Fruit fly (Drosophila melanogaster) whole organism, embryonic: ENCODE results near the gene CG4880.

ENCODE experiments used
- Aef1 ChIP-seq: fragments of 200-800 bp; sonication (Bioruptor generic); IDR thresholded peaks from 3 replicates; pipeline ENCODE4 v1.3.6; 2022; ENCODE audit warnings: missing biosample characterization, missing genetic modification characterization
- Antp ChIP-seq: fragments of 200-800 bp; sonication (Bioruptor generic); optimal IDR thresholded peaks from 3 replicates; lab custom pipeline; 2016; ENCODE audit warnings: missing biosample characterization, missing genetic modification characterization
- B-H1 ChIP-seq: fragments of 200-800 bp; sonication (Bioruptor generic); IDR thresholded peaks from 3 replicates; pipeline ENCODE4 v1.3.6; 2022; ENCODE audit warnings: missing biosample characterization, missing genetic modification characterization
- Blimp-1 ChIP-seq: fragments of 200-800 bp; sonication (Bioruptor generic); optimal IDR thresholded peaks from 3 replicates; lab custom pipeline; 2018; ENCODE audit warnings: missing biosample characterization, missing genetic modification characterization, mild to moderate bottlenecking, moderate library complexity, missing genetic modification reagents
- BtbVII ChIP-seq: fragments of 200-800 bp; sonication (Bioruptor generic); optimal IDR thresholded peaks from 3 replicates; lab custom pipeline; 2017; ENCODE audit warnings: missing biosample characterization, mild to moderate bottlenecking, missing genetic modification characterization
- C15 ChIP-seq: fragments of 200-800 bp; sonication (Bioruptor generic); IDR thresholded peaks from 3 replicates; pipeline ENCODE4 v1.3.6; 2022; ENCODE audit warnings: missing biosample characterization, missing genetic modification characterization
- CG10209 ChIP-seq: fragments of 200-800 bp; sonication (Bioruptor generic); optimal IDR thresholded peaks from 3 replicates; lab custom pipeline; 2017; ENCODE audit warnings: missing biosample characterization, mild to moderate bottlenecking, missing genetic modification characterization, missing genetic modification reagents
- CG10654 ChIP-seq: fragments of 200-800 bp; sonication (Bioruptor generic); optimal IDR thresholded peaks from 2 replicates; lab custom pipeline; 2016; ENCODE audit warnings: missing biosample characterization, missing genetic modification characterization
- CG11504 ChIP-seq: fragments of 200-800 bp; sonication (Bioruptor generic); optimal IDR thresholded peaks from 3 replicates; lab custom pipeline; 2019; ENCODE audit warnings: missing biosample characterization, mild to moderate bottlenecking, missing genetic modification characterization, moderate library complexity
- CG12299 ChIP-seq: fragments of 200-800 bp; sonication (Bioruptor generic); optimal IDR thresholded peaks from 2 replicates; lab custom pipeline; 2018; ENCODE audit warnings: missing biosample characterization, mild to moderate bottlenecking, missing genetic modification characterization
- CG13624 ChIP-seq: fragments of 200-800 bp; sonication (Bioruptor generic); optimal IDR thresholded peaks from 2 replicates; lab custom pipeline; 2016; ENCODE audit warnings: missing biosample characterization, missing genetic modification characterization
- CG15073 ChIP-seq: fragments of 200-800 bp; sonication (Bioruptor generic); optimal IDR thresholded peaks from 2 replicates; lab custom pipeline; 2016; ENCODE audit warnings: missing biosample characterization, missing genetic modification characterization
- CG17359 ChIP-seq: fragments of 200-800 bp; sonication (Bioruptor generic); optimal IDR thresholded peaks from 3 replicates; lab custom pipeline; 2018; ENCODE audit warnings: missing biosample characterization, mild to moderate bottlenecking, missing genetic modification characterization, moderate library complexity
- CG2712 ChIP-seq: fragments of 200-800 bp; optimal IDR thresholded peaks from 3 replicates; lab custom pipeline; 2019; ENCODE audit warnings: missing biosample characterization, mild to moderate bottlenecking, missing genetic modification characterization, moderate library complexity
- CG30403 ChIP-seq: fragments of 200-800 bp; sonication (Bioruptor generic); optimal IDR thresholded peaks from 3 replicates; lab custom pipeline; 2016; ENCODE audit warnings: missing biosample characterization, missing genetic modification characterization
- CG3281 ChIP-seq: fragments of 200-800 bp; sonication (Bioruptor generic); optimal IDR thresholded peaks from 3 replicates; lab custom pipeline; 2017; ENCODE audit warnings: missing biosample characterization, mild to moderate bottlenecking, missing genetic modification characterization
- CG34422 ChIP-seq: fragments of 200-800 bp; sonication (Bioruptor generic); IDR thresholded peaks from 3 replicates; pipeline ENCODE4 v1.3.6; 2022; ENCODE audit warnings: missing biosample characterization, missing genetic modification characterization
- CG43689 ChIP-seq: fragments of 200-800 bp; sonication (Bioruptor generic); IDR thresholded peaks from 2 replicates; pipeline ENCODE4 v1.3.6; 2022; ENCODE audit warnings: missing biosample characterization, missing genetic modification characterization
- CG4854 ChIP-seq: fragments of 200-800 bp; sonication (Bioruptor generic); optimal IDR thresholded peaks from 2 replicates; lab custom pipeline; 2016; ENCODE audit warnings: missing biosample characterization, missing genetic modification characterization, inconsistent platforms
- CG8290 ChIP-seq, 3 experiments: fragments of 200-800 bp; sonication (Bioruptor generic); optimal IDR thresholded peaks; 2 replicates each; lab custom pipeline; 2016 to 2019; ENCODE audit warnings: missing biosample characterization in 3 of 3, missing genetic modification characterization in 3 of 3, mild to moderate bottlenecking in 2 of 3, moderate library complexity in 1 of 3
- CG9797 ChIP-seq: fragments of 200-800 bp; sonication (Bioruptor generic); optimal IDR thresholded peaks from 3 replicates; lab custom pipeline; 2018; ENCODE audit warnings: missing biosample characterization, mild to moderate bottlenecking, missing genetic modification characterization
- CG9876 ChIP-seq: fragments of 200-800 bp; sonication (Bioruptor generic); optimal IDR thresholded peaks from 2 replicates; lab custom pipeline; 2016; ENCODE audit warnings: missing biosample characterization, missing genetic modification characterization
- Dip3 ChIP-seq: fragments of 200-800 bp; sonication (Bioruptor generic); optimal IDR thresholded peaks from 3 replicates; lab custom pipeline; 2016; ENCODE audit warnings: missing biosample characterization, missing genetic modification characterization
- Doc2 ChIP-seq: fragments of 200-800 bp; sonication (Bioruptor generic); IDR thresholded peaks from 2 replicates; pipeline ENCODE4 v1.3.6; 2022; ENCODE audit warnings: missing biosample characterization, missing genetic modification characterization
- Dp ChIP-seq: fragments of 200-800 bp; sonication (Bioruptor generic); optimal IDR thresholded peaks from 2 replicates; lab custom pipeline; 2018; ENCODE audit warnings: missing biosample characterization, mild to moderate bottlenecking, missing genetic modification characterization, moderate library complexity
- E2f2 ChIP-seq: fragments of 200-800 bp; sonication (Bioruptor generic); IDR thresholded peaks from 2 replicates; pipeline ENCODE4 v1.3.6; 2022; ENCODE audit warnings: missing biosample characterization, missing genetic modification characterization
- Hr3 ChIP-seq: fragments of 200-800 bp; sonication (Bioruptor generic); optimal IDR thresholded peaks from 3 replicates; lab custom pipeline; 2016; ENCODE audit warnings: missing biosample characterization, missing genetic modification characterization
- Hr78 ChIP-seq, 2 experiments: fragments of 200-800 bp in 1 of 2; fragments of >200 bp in 1 of 2; sonication (Bioruptor generic) in 1 of 2; optimal IDR thresholded peaks; 2 replicates each; lab custom pipeline; 2017 to 2019; ENCODE audit warnings: missing biosample characterization in 2 of 2, missing genetic modification characterization in 2 of 2, mild to moderate bottlenecking in 1 of 2, moderate library complexity in 1 of 2
- Kr ChIP-seq: fragments of 200-800 bp; sonication (Bioruptor generic); optimal IDR thresholded peaks from 2 replicates; lab custom pipeline; 2017; ENCODE audit warnings: missing biosample characterization, mild to moderate bottlenecking, missing genetic modification characterization
- Lpt ChIP-seq: fragments of >200 bp; optimal IDR thresholded peaks from 2 replicates; lab custom pipeline; 2018; ENCODE audit warnings: missing biosample characterization, missing genetic modification characterization
- NFAT ChIP-seq: fragments of 200-800 bp; sonication (Bioruptor generic); IDR thresholded peaks from 2 replicates; pipeline ENCODE4 v1.3.6; 2022; ENCODE audit warnings: missing biosample characterization, missing genetic modification characterization
- Neu2 ChIP-seq: fragments of 200-800 bp; sonication (Bioruptor generic); optimal IDR thresholded peaks from 3 replicates; lab custom pipeline; 2016; ENCODE audit warnings: missing biosample characterization, missing genetic modification characterization, borderline replicate concordance
- Nf-YA ChIP-seq: fragments of 200-800 bp; sonication (Bioruptor generic); IDR thresholded peaks from 2 replicates; pipeline ENCODE4 v1.3.6; 2022; ENCODE audit warnings: missing biosample characterization, missing genetic modification characterization
- ab ChIP-seq: fragments of 200-800 bp; sonication (Bioruptor generic); optimal IDR thresholded peaks from 2 replicates; lab custom pipeline; 2016; ENCODE audit warnings: missing biosample characterization, missing genetic modification characterization
- aop ChIP-seq: fragments of 200-800 bp; sonication (Bioruptor generic); IDR thresholded peaks from 2 replicates; pipeline ENCODE4 v1.3.6; 2022; ENCODE audit warnings: missing biosample characterization, missing genetic modification characterization
- bowl ChIP-seq: fragments of 200-800 bp; sonication (Bioruptor generic); IDR thresholded peaks from 2 replicates; pipeline ENCODE4 v1.3.6; 2022; ENCODE audit warnings: missing biosample characterization, missing genetic modification characterization
- crp ChIP-seq, 2 experiments: fragments of 200-800 bp; sonication (Bioruptor generic); optimal IDR thresholded peaks; 2 replicates in 1 of 2; 3 replicates in 1 of 2; lab custom pipeline; 2017; ENCODE audit warnings: missing biosample characterization in 2 of 2, missing genetic modification characterization in 2 of 2, mild to moderate bottlenecking in 1 of 2, moderate library complexity in 1 of 2
- fd64A ChIP-seq: fragments of 200-800 bp; sonication (Bioruptor generic); optimal IDR thresholded peaks from 3 replicates; lab custom pipeline; 2018; ENCODE audit warnings: missing biosample characterization, mild to moderate bottlenecking, missing genetic modification characterization
- gem ChIP-seq: fragments of 200-800 bp; sonication (Bioruptor generic); optimal IDR thresholded peaks from 2 replicates; lab custom pipeline; 2019; ENCODE audit warnings: missing biosample characterization, mild to moderate bottlenecking, missing genetic modification characterization, moderate library complexity
- jumu ChIP-seq: fragments of 200-800 bp; sonication (Bioruptor generic); optimal IDR thresholded peaks from 3 replicates; lab custom pipeline; 2016; ENCODE audit warnings: missing biosample characterization, missing genetic modification characterization
- kni ChIP-seq: fragments of 200-800 bp; sonication (Bioruptor generic); optimal IDR thresholded peaks from 3 replicates; lab custom pipeline; 2017; ENCODE audit warnings: mild to moderate bottlenecking, missing biosample characterization, missing genetic modification reagents, missing genetic modification characterization
- mam ChIP-seq: fragments of 200-800 bp; sonication (Bioruptor generic); optimal IDR thresholded peaks from 3 replicates; lab custom pipeline; 2016; ENCODE audit warnings: missing biosample characterization, missing genetic modification characterization
- odd ChIP-seq: fragments of 200-800 bp; sonication (Bioruptor generic); optimal IDR thresholded peaks from 2 replicates; lab custom pipeline; 2017; ENCODE audit warnings: missing biosample characterization, mild to moderate bottlenecking, missing genetic modification characterization
- pzg ChIP-seq: fragments of 200-800 bp; sonication (Bioruptor generic); optimal IDR thresholded peaks from 3 replicates; lab custom pipeline; 2018; ENCODE audit warnings: missing biosample characterization, mild to moderate bottlenecking, missing genetic modification characterization, moderate library complexity
- rib ChIP-seq: fragments of 200-800 bp; sonication (Bioruptor generic); IDR thresholded peaks from 2 replicates; pipeline ENCODE4 v1.3.6; 2022; ENCODE audit warnings: missing biosample characterization, missing genetic modification characterization
- row ChIP-seq: fragments of 200-800 bp; sonication (Bioruptor generic); IDR thresholded peaks from 3 replicates; pipeline ENCODE4 v1.3.6; 2022; ENCODE audit warnings: missing biosample characterization, missing genetic modification characterization
- schlank ChIP-seq: fragments of 200-800 bp; sonication (Bioruptor generic); optimal IDR thresholded peaks from 2 replicates; lab custom pipeline; 2018; ENCODE audit warnings: missing biosample characterization, mild to moderate bottlenecking, missing genetic modification characterization
- sqz ChIP-seq: fragments of 200-800 bp; sonication (Bioruptor generic); optimal IDR thresholded peaks from 3 replicates; lab custom pipeline; 2018; ENCODE audit warnings: missing biosample characterization, mild to moderate bottlenecking, missing genetic modification characterization
- tio ChIP-seq: fragments of 200-800 bp; sonication (Bioruptor generic); optimal IDR thresholded peaks from 2 replicates; lab custom pipeline; 2017; ENCODE audit warnings: missing biosample characterization, missing genetic modification characterization, inconsistent platforms
- unpg ChIP-seq: fragments of 200-800 bp; sonication (Bioruptor generic); optimal IDR thresholded peaks from 3 replicates; lab custom pipeline; 2018; ENCODE audit warnings: missing biosample characterization, mild to moderate bottlenecking, missing genetic modification characterization, moderate library complexity
- yki ChIP-seq: fragments of >200 bp; optimal IDR thresholded peaks from 3 replicates; lab custom pipeline; 2018
- zfh1 ChIP-seq: fragments of 200-800 bp; sonication (Bioruptor generic); IDR thresholded peaks from 3 replicates; pipeline ENCODE4 v1.3.6; 2022; ENCODE audit warnings: missing biosample characterization, missing genetic modification characterization

Gene CG4880

dm6 chrX:16839905-16840304, 46.7 kb upstream of the CG4880 start (continued):
- no peak for TF ChIP-seq Doc2 (GFP tag; lab: Robert Waterston, UW)
- TF ChIP-seq sqz (GFP tag; lab: Kevin White, UChicago) = no peak
- TF ChIP-seq BtbVII (GFP tag; lab: Kevin White, UChicago) = no peak
- TF ChIP-seq kni (GFP tag; lab: Kevin White, UChicago) = no peak
- TF ChIP-seq crp (GFP tag; optimal IDR thresholded peaks at IDR 0.05; lab: Kevin White, UChicago) = no peak
- TF ChIP-seq Hr3 (GFP tag; lab: Kevin White, UChicago) = no peak
- no peak for TF ChIP-seq CG17359
- TF ChIP-seq yki = no peak
- no peak for TF ChIP-seq schlank
- no peak for TF ChIP-seq CG15073
- peak; percentile 42; the same call in 2 of the 3 replicates for TF ChIP-seq row
- TF ChIP-seq unpg (GFP tag; lab: Kevin White, UChicago) = no peak
- no peak for TF ChIP-seq jumu (GFP tag; lab: Kevin White, UChicago)
- peak; percentile 69 for TF ChIP-seq Dp (GFP tag; lab: Kevin White, UChicago)
- TF ChIP-seq Aef1 = peak; percentile 11; the same call in 1 of the 3 replicates
- TF ChIP-seq CG10654 (GFP tag; lab: Kevin White, UChicago) = no peak
- TF ChIP-seq Antp (GFP tag; lab: Kevin White, UChicago) = no peak
- TF ChIP-seq CG12299 (tag; lab: Kevin White, UChicago) = no peak
- no peak for TF ChIP-seq odd (GFP tag; lab: Kevin White, UChicago)
- no peak for TF ChIP-seq CG4854 (GFP tag; lab: Kevin White, UChicago)
- no peak for TF ChIP-seq gem (tag; lab: Kevin White, UChicago)
- no peak for TF ChIP-seq CG3281
- TF ChIP-seq CG10209 = peak; percentile 19
- TF ChIP-seq rib = no peak
- no peak for TF ChIP-seq CG43689 (GFP tag; lab: Robert Waterston, UW)
- no peak for TF ChIP-seq Lpt (GFP tag; lab: Kevin White, UChicago)
- TF ChIP-seq zfh1 (GFP tag; lab: Robert Waterston, UW) = no peak
- TF ChIP-seq E2f2 (GFP tag; lab: Robert Waterston, UW) = peak; percentile 80
- TF ChIP-seq tio (GFP tag; lab: Kevin White, UChicago) = no peak
- peak; percentile 14 for TF ChIP-seq CG9876 (GFP tag; lab: Kevin White, UChicago)
- peak; percentile 32 for TF ChIP-seq pzg (GFP tag; lab: Kevin White, UChicago)
- peak; percentile 52; the same call in 1 of the 3 replicates for TF ChIP-seq CG34422 (GFP tag; lab: Robert Waterston, UW)
- no peak for TF ChIP-seq CG2712 (tag; lab: Kevin White, UChicago)
- TF ChIP-seq bowl (GFP tag; lab: Robert Waterston, UW) = no peak
- TF ChIP-seq aop (GFP tag; lab: Robert Waterston, UW) = no peak
- TF ChIP-seq CG8290 (GFP tag; optimal IDR thresholded peaks at IDR 0.05; lab: Kevin White, UChicago) = peak; percentile 23
- peak in 1 of 2 experiments; percentile 40 for TF ChIP-seq CG8290 (tag; optimal IDR thresholded peaks at IDR 0.05; lab: Kevin White, UChicago)
- peak; percentile 15; the same call in 1 of the 2 replicates for TF ChIP-seq NFAT (GFP tag; lab: Robert Waterston, UW)
- TF ChIP-seq Dip3 (GFP tag; lab: Kevin White, UChicago) = no peak
- TF ChIP-seq B-H1 = no peak
- TF ChIP-seq Kr (GFP tag; lab: Kevin White, UChicago) = no peak
- TF ChIP-seq Blimp-1 = no peak
- TF ChIP-seq ab (GFP tag; lab: Kevin White, UChicago) = no peak
- no peak for TF ChIP-seq Hr78 (GFP tag; optimal IDR thresholded peaks at IDR 0.05; lab: Kevin White, UChicago)
- TF ChIP-seq mam (GFP tag; lab: Kevin White, UChicago) = peak; percentile 29
- no peak for TF ChIP-seq Nf-YA (GFP tag; lab: Robert Waterston, UW)
- peak; percentile 19 for TF ChIP-seq CG11504
- no peak for TF ChIP-seq CG30403 (GFP tag; lab: Kevin White, UChicago)
- no peak for TF ChIP-seq Neu2 (GFP tag; lab: Kevin White, UChicago)
- no peak for TF ChIP-seq CG9797 (GFP tag; lab: Kevin White, UChicago)
- no peak for TF ChIP-seq fd64A (GFP tag; lab: Kevin White, UChicago)
- no peak for TF ChIP-seq CG13624 (GFP tag; lab: Kevin White, UChicago)
- TF ChIP-seq C15 (GFP tag; lab: Robert Waterston, UW) = no peak
